Worm (Caenorhabditis elegans) whole organism, L4/young adult: ENCODE data around the gene F36A4.5.

Experiments
- W03F9.2 ChIP-seq: fragments of 150-350 bp; optimal IDR thresholded peaks from 2 replicates; lab custom pipeline; 2014; ENCODE audit warnings: missing biosample characterization, missing genetic modification characterization
- him-1 ChIP-seq: sonication (generic microtip); optimal IDR thresholded peaks from 2 replicates; lab custom pipeline; 2016; ENCODE audit warnings: missing genotype, missing genetic modification reagents, missing genetic modification characterization, missing compliant biosample characterization

ce11 chrIV:4219983-4220382, 45.3 kb upstream of the F36A4.5 start, which contains the start of gene F30B5.11:
- no peak for TF ChIP-seq W03F9.2 (tag; lab: Kevin White, UChicago)
- no peak for TF ChIP-seq him-1 (tag; lab: Kevin White, UChicago)
